Worm (Caenorhabditis elegans) whole organism, early embryonic: ENCODE results near the gene F28A12.10.

Experiments used
- B0310.2 ChIP-seq: sonication (generic microtip); optimal IDR thresholded peaks from 2 replicates; lab custom pipeline; 2016; ENCODE audit warnings: mild to moderate bottlenecking, missing genetic modification characterization, missing compliant biosample characterization
- F13C5.2 ChIP-seq: sonication (generic microtip); optimal IDR thresholded peaks from 2 replicates; lab custom pipeline; 2017; ENCODE audit warnings: mild to moderate bottlenecking, missing genetic modification characterization, inconsistent platforms, missing compliant biosample characterization
- ama-1 ChIP-seq: fragments of 150-350 bp; optimal IDR thresholded peaks from 2 replicates; lab custom pipeline; 2014
- ceh-13 ChIP-seq: fragments of 200-800 bp; sonication (Bioruptor generic); optimal IDR thresholded peaks from 2 replicates; lab custom pipeline; 2018; ENCODE audit warnings: mild to moderate bottlenecking, missing genetic modification characterization, missing compliant biosample characterization
- flt-1 ChIP-seq: fragments of 200-800 bp; sonication (Bioruptor generic); IDR thresholded peaks from 2 replicates; pipeline ENCODE4 v1.3.6; 2022; ENCODE audit warnings: missing genetic modification characterization, missing compliant biosample characterization
- hmbx-1 ChIP-seq: sonication (generic microtip); optimal IDR thresholded peaks from 2 replicates; lab custom pipeline; 2016; ENCODE audit warnings: mild to moderate bottlenecking, missing genetic modification characterization, missing compliant biosample characterization
- hnd-1 ChIP-seq: sonication (generic microtip); optimal IDR thresholded peaks from 2 replicates; lab custom pipeline; 2016; ENCODE audit warnings: missing genetic modification characterization, missing compliant biosample characterization
- pes-1 ChIP-seq: fragments of 200-800 bp; sonication (Bioruptor generic); IDR thresholded peaks from 2 replicates; pipeline ENCODE4 v1.3.6; 2022; ENCODE audit warnings: missing genetic modification reagents, missing genetic modification characterization, missing compliant biosample characterization
- scrt-1 ChIP-seq: fragments of 200-800 bp; sonication (Bioruptor generic); IDR thresholded peaks from 2 replicates; pipeline ENCODE4 v1.3.6; 2022; ENCODE audit warnings: missing genetic modification characterization, missing compliant biosample characterization
- tbx-11 ChIP-seq: fragments of 200-800 bp; sonication (Bioruptor generic); IDR thresholded peaks from 2 replicates; pipeline ENCODE4 v1.3.6; 2022; ENCODE audit warnings: missing genetic modification characterization, missing compliant biosample characterization

DNA sequence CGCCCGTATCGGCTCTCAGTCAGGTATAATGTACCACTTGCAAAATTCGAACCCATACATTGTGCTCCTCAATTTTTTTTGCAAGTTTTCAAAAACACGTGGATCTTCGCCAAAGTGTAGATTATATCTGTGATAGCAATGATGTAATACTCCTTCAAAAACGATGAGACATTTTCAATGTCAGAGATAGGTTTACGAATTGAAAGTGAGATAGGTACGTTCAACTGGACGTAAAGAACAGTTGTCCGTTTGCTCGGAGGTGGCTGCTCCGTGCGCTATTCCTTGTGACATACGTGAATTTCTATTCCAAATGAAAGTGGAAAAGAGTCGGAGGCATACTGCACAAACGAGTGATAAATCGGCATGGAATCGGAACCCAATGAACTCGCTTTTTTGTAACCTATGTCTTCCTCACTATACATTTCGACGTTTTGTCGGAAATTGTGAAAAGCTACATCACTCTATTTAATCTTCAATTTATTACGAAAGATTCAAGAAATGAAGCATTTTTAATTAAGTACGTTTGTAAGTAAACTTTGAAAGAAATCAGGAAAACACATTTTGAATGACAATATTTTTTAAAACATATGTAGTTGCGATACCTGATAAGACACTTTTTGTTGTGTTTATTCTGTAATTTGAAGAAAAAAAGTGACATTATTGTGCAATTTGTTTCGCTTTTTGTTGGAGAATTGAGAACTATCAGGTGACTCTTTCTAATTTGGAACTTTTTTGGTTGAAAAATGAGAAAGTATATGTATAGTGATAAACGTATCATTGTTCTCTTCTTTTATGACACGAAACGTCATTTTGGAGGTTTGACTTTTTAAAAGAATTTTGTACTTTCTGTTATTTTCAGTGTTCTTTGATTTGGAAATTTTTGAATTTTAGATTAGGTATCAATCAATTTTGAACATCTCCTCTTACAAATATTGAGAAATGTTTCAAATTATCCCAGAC is 17.2 kb upstream of the F28A12.10 start:
- no peak for TF ChIP-seq ceh-13 (GFP tag; lab: Kevin White, UChicago)
- TF ChIP-seq flt-1 (GFP tag; lab: Robert Waterston, UW) = no peak
- no peak for TF ChIP-seq hnd-1 (tag; lab: Kevin White, UChicago)
- no peak for TF ChIP-seq ama-1 (lab: Kevin White, UChicago)
- no peak for TF ChIP-seq tbx-11 (GFP tag; lab: Robert Waterston, UW)
- TF ChIP-seq hmbx-1 (tag; lab: Kevin White, UChicago) = no peak
- no peak for TF ChIP-seq pes-1 (GFP tag; lab: Robert Waterston, UW)
- no peak for TF ChIP-seq scrt-1
- no peak for TF ChIP-seq B0310.2
- TF ChIP-seq F13C5.2 (tag; lab: Kevin White, UChicago) = no peak
